Worm (Caenorhabditis elegans): ENCODE results near the gene ubc-7.

The ubc-7 gene

DNA sequence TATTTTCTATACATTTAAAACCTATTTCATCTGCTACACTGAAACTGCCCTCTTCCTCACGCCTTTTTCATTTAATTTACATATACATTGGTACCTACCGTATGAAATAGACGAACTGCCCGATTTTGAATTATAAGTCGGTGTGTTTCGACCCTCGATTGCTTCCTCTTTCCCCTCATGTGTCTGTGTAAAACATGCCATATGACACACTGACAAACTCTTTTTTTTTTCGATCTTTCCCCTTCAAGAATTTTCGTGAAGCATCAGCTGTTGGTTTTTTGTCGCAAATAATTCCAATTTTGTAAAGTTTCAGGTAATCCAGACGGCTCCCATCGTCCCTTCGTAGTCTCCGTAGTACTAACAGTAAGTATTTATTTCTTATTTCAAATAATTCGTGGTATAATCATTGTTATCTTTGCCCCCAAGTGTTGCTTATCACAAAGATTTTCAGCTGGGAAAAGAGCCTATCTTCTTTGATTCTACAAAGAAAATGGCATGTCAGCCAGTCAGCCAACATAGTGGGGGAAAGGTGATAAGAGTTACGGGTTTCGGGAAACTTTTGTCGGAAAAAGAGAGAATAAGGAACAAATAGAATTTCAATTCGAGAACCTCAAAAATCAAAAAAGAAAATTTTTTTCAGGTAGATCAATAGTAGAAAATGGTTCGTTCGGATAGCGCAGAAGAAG is 9.0 kb downstream of the ubc-7 start (continued):
- no peak for TF ChIP-seq gei-17 (GFP tag; optimal IDR thresholded peaks at IDR 0.05)
- TF ChIP-seq hmg-1.2 (GFP tag; IDR thresholded peaks at IDR 0.05) = no peak
- TF ChIP-seq ceh-40 (GFP tag; IDR thresholded peaks at IDR 0.05) = no peak
- TF ChIP-seq B0019.2 (GFP tag; conservative IDR thresholded peaks at IDR 0.05) = no peak
- TF ChIP-seq lag-1 (GFP tag; IDR thresholded peaks at IDR 0.05) = no peak
- TF ChIP-seq athp-1 (tag; optimal IDR thresholded peaks at IDR 0.05) = no peak

DNA sequence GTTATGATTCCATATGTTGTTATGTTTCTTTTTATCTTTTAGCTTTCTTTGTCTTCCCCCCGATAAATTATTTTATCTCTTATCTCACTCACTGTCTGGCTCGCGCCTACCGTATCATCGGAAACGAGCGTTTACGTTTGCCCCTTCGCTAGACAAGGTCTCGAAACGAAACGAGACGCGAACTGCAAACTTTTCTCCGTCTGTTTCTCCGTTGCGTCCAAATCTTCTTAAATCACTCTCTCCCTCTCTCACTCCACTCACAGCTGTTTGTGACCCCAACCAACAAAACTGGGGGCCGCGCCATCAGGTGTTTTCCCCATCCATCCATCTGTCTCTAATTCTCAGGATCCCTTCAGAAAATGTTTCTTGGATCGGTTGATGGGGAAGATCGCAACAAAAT is 10.8 kb downstream of the ubc-7 start:
- TF ChIP-seq lin-35 (GFP tag; optimal IDR thresholded peaks at IDR 0.05) (no peak), somi-1 (GFP tag; optimal IDR thresholded peaks at IDR 0.05) (no peak), hlh-26 (GFP tag; conservative IDR thresholded peaks at IDR 0.05) (no peak), nhr-27 (tag; optimal IDR thresholded peaks at IDR 0.05) (no peak), B0336.3 (GFP tag; IDR thresholded peaks at IDR 0.05) (no peak), K11D2.4 (GFP tag; IDR thresholded peaks at IDR 0.05) (0 out of 2 replicates have a peak, but pooled peaks have one; percentile 11), egrh-3 (GFP tag; IDR thresholded peaks at IDR 0.05) (no peak), ceh-27 (GFP tag; optimal IDR thresholded peaks at IDR 0.05) (peak; percentile 19), madf-6 (GFP tag; IDR thresholded peaks at IDR 0.05) (no peak)

DNA sequence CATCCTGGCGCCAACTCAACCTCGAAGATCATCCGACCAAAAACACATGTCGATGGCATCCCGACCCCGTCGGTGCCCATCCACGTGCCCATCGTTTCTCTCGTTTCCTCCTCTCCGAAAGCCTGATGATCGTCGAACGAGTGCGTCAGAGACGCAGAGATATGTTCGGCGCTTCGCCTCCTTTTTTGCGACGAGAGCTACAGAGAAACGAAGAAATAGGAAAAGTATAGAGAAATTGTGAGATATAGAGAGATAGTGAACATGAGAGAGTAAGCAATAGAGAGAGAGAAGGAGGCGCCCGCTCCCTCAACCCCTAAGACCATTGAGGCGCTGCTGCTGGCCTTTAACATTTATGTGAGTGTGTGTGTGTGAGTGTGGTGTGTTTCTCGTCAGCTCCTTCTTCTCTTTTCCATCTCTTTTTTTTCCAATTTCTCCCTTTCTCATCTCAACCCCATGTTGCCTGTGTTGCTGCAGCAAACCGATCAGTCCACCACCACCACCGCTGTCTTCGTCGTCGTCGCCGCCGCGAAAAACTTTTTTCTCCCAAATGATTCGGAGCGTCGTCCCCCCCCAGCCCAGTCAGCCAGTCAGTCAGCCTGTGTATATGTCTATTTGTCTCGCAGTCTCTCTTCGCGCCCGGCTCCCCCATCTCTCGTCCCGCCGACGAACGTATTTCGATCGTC is 11.7 kb downstream of the ubc-7 start, which contains the start of gene hlh-11:
hlh-11 (plus strand) TSS at position 633 of the 683 bp plus-strand sequence.
- no peak for TF ChIP-seq C17E4.6 (GFP tag; IDR thresholded peaks at IDR 0.05)
- TF ChIP-seq F37B4.10 (GFP tag; IDR thresholded peaks at IDR 0.05) = no peak
- TF ChIP-seq madf-10 (tag; optimal IDR thresholded peaks at IDR 0.05) = peak; percentile 95
- TF ChIP-seq F57A8.1 (GFP tag; optimal IDR thresholded peaks at IDR 0.05) = no peak
- no peak for TF ChIP-seq aptf-3 (GFP tag; IDR thresholded peaks at IDR 0.05)
- TF ChIP-seq gei-17 (GFP tag; optimal IDR thresholded peaks at IDR 0.05) = peak; percentile 69
- peak; percentile 52 for TF ChIP-seq F23B12.7 (tag; optimal IDR thresholded peaks at IDR 0.05; ENCODE audit: insufficient read depth)
- TF ChIP-seq ceh-100 (GFP tag; IDR thresholded peaks at IDR 0.05) = 0 out of 2 replicates have a peak, but pooled peaks have one; percentile 8
- TF ChIP-seq let-526 (GFP tag; IDR thresholded peaks at IDR 0.05) = 0 out of 2 replicates have a peak, but pooled peaks have one; percentile 16
- TF ChIP-seq lir-1 (GFP tag; conservative IDR thresholded peaks at IDR 0.05) = 0 out of 2 replicates have a peak, but pooled peaks have one; percentile 33
- TF ChIP-seq K11D2.4 (GFP tag; IDR thresholded peaks at IDR 0.05) = no peak; the same call in 1 of the 2 replicates
- TF ChIP-seq snpc-1.3 (tag; optimal IDR thresholded peaks at IDR 0.05; ENCODE audit: insufficient read depth) = peak; percentile 32
- TF ChIP-seq pha-4 (tag; optimal IDR thresholded peaks at IDR 0.05) = no peak
- TF ChIP-seq ceh-27 (GFP tag; optimal IDR thresholded peaks at IDR 0.05) = peak; percentile 24
- TF ChIP-seq attf-5 (GFP tag; optimal IDR thresholded peaks at IDR 0.05) = peak; percentile 92
- TF ChIP-seq dox-1 (GFP tag; IDR thresholded peaks at IDR 0.05) = peak; percentile 75
- TF ChIP-seq B0035.1 (tag; optimal IDR thresholded peaks at IDR 0.05) = peak; percentile 44
- TF ChIP-seq nhr-80 (tag; optimal IDR thresholded peaks at IDR 0.05) = peak; percentile 95
- no peak for TF ChIP-seq snpc-1.1 (tag; optimal IDR thresholded peaks at IDR 0.05; ENCODE audit: insufficient read depth)
- TF ChIP-seq rpc-1 (optimal IDR thresholded peaks at IDR 0.05) = no peak
- no peak for TF ChIP-seq rpc-1 (tag; optimal IDR thresholded peaks at IDR 0.05)
- TF ChIP-seq F57C9.4 (tag; optimal IDR thresholded peaks at IDR 0.05) = no peak
- no peak for TF ChIP-seq F49E8.2 (tag; optimal IDR thresholded peaks at IDR 0.05; ENCODE audit: insufficient read depth)
- TF ChIP-seq lin-35 (GFP tag; optimal IDR thresholded peaks at IDR 0.05) = peak in 1 of 3 experiments; percentile 74
- TF ChIP-seq B0261.1 (tag; optimal IDR thresholded peaks at IDR 0.05) = no peak
- TF ChIP-seq hsf-1 (GFP tag; IDR thresholded peaks at IDR 0.05) = 0 out of 2 replicates have a peak, but pooled peaks have one; percentile 33
- TF ChIP-seq let-607 (tag; optimal IDR thresholded peaks at IDR 0.05) = peak; percentile 16 to 68
- no peak for TF ChIP-seq zim-3 (tag; optimal IDR thresholded peaks at IDR 0.05)
- peak; percentile 23; the same call in 1 of the 2 replicates for TF ChIP-seq attf-3 (GFP tag; conservative IDR thresholded peaks at IDR 0.05)
- TF ChIP-seq mel-28 (tag; optimal IDR thresholded peaks at IDR 0.05; ENCODE audit: borderline replicate concordance) = peak; percentile 8
- TF ChIP-seq lin-40 (tag; optimal IDR thresholded peaks at IDR 0.05) = peak; percentile 93
